Fruit fly (Drosophila melanogaster): ENCODE results near the gene CG46412.

DNA sequence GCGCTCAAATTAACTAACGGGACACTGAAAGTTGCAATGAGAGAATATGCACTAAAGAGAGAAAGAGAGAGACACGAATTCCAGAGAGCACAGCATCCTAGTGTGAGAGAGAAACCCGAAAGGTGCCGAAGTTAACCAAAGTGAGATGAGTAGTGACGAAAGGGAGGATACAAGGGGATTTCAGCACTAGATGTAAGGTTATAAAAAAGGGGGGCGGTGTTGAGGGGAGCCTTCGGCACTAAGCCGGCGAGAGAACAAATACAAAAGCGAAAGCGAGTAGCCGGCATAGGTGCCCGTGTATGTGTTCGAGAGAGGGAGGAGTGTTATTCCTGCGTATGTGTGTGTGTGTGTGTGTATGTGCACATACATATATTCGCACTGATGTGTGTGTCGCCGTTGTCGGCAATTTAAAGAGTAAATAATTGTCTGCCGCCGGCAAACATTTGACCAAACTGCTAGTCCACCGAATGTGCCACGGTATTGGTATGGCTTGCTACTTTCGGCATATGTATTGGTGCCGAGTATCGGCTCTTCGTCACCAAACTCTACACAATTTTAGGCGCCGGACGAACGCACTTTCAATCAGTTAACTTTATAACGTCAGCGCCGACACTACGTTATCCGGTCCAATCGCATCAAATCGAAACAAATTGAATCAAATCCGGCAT is 32.8 kb upstream of the CG46412 start, which contains the start of gene CG7368:
- TF ChIP-seq CG7101 (tag; optimal IDR thresholded peaks at IDR 0.05), result no peak
- TF ChIP-seq CG11617 (GFP tag; optimal IDR thresholded peaks at IDR 0.05), result no peak
- no peak for TF ChIP-seq Clk (GFP tag; optimal IDR thresholded peaks at IDR 0.05)
- TF ChIP-seq CG1620 (GFP tag; optimal IDR thresholded peaks at IDR 0.05), result no peak
- no peak for TF ChIP-seq kay (GFP tag; ENCODE audit: borderline replicate concordance)
- TF ChIP-seq pad (GFP tag; optimal IDR thresholded peaks at IDR 0.05), result no peak
- no peak for TF ChIP-seq CG33017 (tag; optimal IDR thresholded peaks at IDR 0.05)
- TF ChIP-seq CG12768 (GFP tag; optimal IDR thresholded peaks at IDR 0.05), result no peak
- no peak for TF ChIP-seq CG5204 (GFP tag; optimal IDR thresholded peaks at IDR 0.05)
- TF ChIP-seq CG14711 (tag; optimal IDR thresholded peaks at IDR 0.05), result no peak
- TF ChIP-seq cnc (optimal IDR thresholded peaks at IDR 0.05), result no peak
- no peak for TF ChIP-seq cic (GFP tag; optimal IDR thresholded peaks at IDR 0.05)
